Fruit fly (Drosophila melanogaster): ENCODE measurements around the gene CG13933.

CG13933 gene

DNA sequence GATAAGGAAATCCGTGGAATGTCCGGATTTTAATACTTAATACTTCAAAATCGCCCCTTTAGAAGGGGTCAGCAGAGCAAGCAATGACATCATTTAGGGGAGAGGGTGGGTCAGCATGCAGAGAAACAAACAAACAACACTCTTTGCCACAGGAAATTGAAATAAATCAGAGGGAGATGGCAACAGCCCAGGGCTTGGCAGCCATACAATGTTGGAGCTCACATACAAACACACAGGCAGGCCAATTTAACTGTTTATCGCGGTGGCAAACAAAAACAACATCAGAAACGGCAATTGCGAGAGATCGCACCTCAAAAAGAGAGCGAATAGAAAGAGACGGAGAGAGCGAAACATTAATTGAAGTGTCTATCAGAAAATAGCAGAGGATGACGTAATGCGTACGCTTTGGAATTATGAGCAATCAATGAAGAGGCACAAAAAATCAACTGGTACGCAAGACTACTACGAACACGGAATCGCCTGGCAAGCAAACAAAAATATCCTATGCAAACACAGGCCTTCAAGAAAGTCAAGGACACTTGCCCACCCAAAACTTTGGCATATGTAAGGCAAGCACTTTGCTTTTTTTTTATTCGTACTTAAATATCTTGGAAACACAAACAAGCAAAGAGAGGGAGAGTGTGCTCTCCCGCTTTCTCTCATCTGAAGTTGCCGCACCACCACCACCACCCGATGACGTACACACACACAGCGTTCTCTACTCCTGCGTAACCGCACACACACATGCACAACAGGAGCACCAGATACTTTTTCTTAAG is 19.4 kb upstream of the CG13933 start (continued):
- TF ChIP-seq CG11696 (GFP tag; IDR thresholded peaks at IDR 0.05) (0 out of 2 replicates have a peak, but pooled peaks have one; percentile 16), CG2678 (tag; optimal IDR thresholded peaks at IDR 0.05) (peak; percentile 42), bbx (GFP tag; IDR thresholded peaks at IDR 0.05; ENCODE audit: partially characterized antibody) (peak; percentile 35; the same call in 1 of the 2 replicates), CG8944 (GFP tag; optimal IDR thresholded peaks at IDR 0.05) (no peak), NK7.1 (GFP tag; optimal IDR thresholded peaks at IDR 0.05) (no peak), mirr (GFP tag; optimal IDR thresholded peaks at IDR 0.05) (peak; percentile 97), knrl (GFP tag; IDR thresholded peaks at IDR 0.05; ENCODE audit: partially characterized antibody) (peak; percentile 36; the same call in 1 of the 3 replicates), Hmr (GFP tag; optimal IDR thresholded peaks at IDR 0.05) (peak; percentile 68), CG11247 (GFP tag; IDR thresholded peaks at IDR 0.05) (peak; percentile 34; the same call in 1 of the 2 replicates), CG3407 (GFP tag; optimal IDR thresholded peaks at IDR 0.05) (no peak), CG11695 (GFP tag; IDR thresholded peaks at IDR 0.05) (peak; percentile 63; the same call in 1 of the 3 replicates), pfk (GFP tag; optimal IDR thresholded peaks at IDR 0.05) (peak; percentile 43), corto (GFP tag; optimal IDR thresholded peaks at IDR 0.05) (no peak), bowl (GFP tag; IDR thresholded peaks at IDR 0.05) (peak; percentile 48; the same call in 1 of the 2 replicates), vnd (GFP tag; IDR thresholded peaks at IDR 0.05; ENCODE audit: partially characterized antibody) (0 out of 3 replicates have a peak, but pooled peaks have one; percentile 14), Atf6 (GFP tag; IDR thresholded peaks at IDR 0.05) (peak; percentile 41; the same call in 1 of the 2 replicates), CG18599 (GFP tag; optimal IDR thresholded peaks at IDR 0.05) (peak; percentile 50), Xrp1 (GFP tag; IDR thresholded peaks at IDR 0.05) (peak; percentile 31; the same call in 1 of the 2 replicates), dati (GFP tag; IDR thresholded peaks at IDR 0.05) (no peak), kni (GFP tag; optimal IDR thresholded peaks at IDR 0.05) (peak; percentile 64), GATAe (GFP tag; conservative IDR thresholded peaks at IDR 0.05) (peak; percentile 53; the same call in 1 of the 2 replicates), BtbVII (GFP tag; optimal IDR thresholded peaks at IDR 0.05) (peak; percentile 79), sqz (GFP tag; optimal IDR thresholded peaks at IDR 0.05) (peak; percentile 92), CG15011 (GFP tag; optimal IDR thresholded peaks at IDR 0.05) (no peak), CG5180 (GFP tag; optimal IDR thresholded peaks at IDR 0.05) (peak; percentile 47), Nf-YB (GFP tag; optimal IDR thresholded peaks at IDR 0.05) (peak; percentile 23), Deaf1 (tag; optimal IDR thresholded peaks at IDR 0.05) (no peak), da (GFP tag; optimal IDR thresholded peaks at IDR 0.05) (no peak), CG6813 (GFP tag; optimal IDR thresholded peaks at IDR 0.05) (peak; percentile 21), sna (GFP tag; IDR thresholded peaks at IDR 0.05; ENCODE audit: partially characterized antibody) (no peak), prd (optimal IDR thresholded peaks at IDR 0.05) (no peak), prd (GFP tag; IDR thresholded peaks at IDR 0.05) (no peak), CG6272 (GFP tag; IDR thresholded peaks at IDR 0.05) (no peak), CG14014 (GFP tag; IDR thresholded peaks at IDR 0.05) (peak; percentile 44; the same call in 1 of the 2 replicates), Atf3 (GFP tag; optimal IDR thresholded peaks at IDR 0.05) (peak; percentile 77), CG7372 (GFP tag; IDR thresholded peaks at IDR 0.05) (0 out of 2 replicates have a peak, but pooled peaks have one; percentile 13), jigr1 (GFP tag; IDR thresholded peaks at IDR 0.05) (no peak), pum (GFP tag; optimal IDR thresholded peaks at IDR 0.05) (no peak), Fer1 (GFP tag; optimal IDR thresholded peaks at IDR 0.05) (peak; percentile 57), CG3847 (GFP tag; IDR thresholded peaks at IDR 0.05) (no peak), dmrt11E (tag; optimal IDR thresholded peaks at IDR 0.05) (no peak), ken (GFP tag; IDR thresholded peaks at IDR 0.05) (no peak), E2f2 (GFP tag; IDR thresholded peaks at IDR 0.05) (peak; percentile 26), Ada2b (GFP tag; IDR thresholded peaks at IDR 0.05) (no peak), D (optimal IDR thresholded peaks at IDR 0.05) (peak; percentile 17), D (GFP tag; optimal IDR thresholded peaks at IDR 0.05) (no peak), CG15479 (GFP tag; optimal IDR thresholded peaks at IDR 0.05) (peak; percentile 91), CG32532 (GFP tag; IDR thresholded peaks at IDR 0.05) (peak; percentile 50; the same call in 1 of the 2 replicates), org-1 (GFP tag; optimal IDR thresholded peaks at IDR 0.05) (no peak)
